Worm (Caenorhabditis elegans): Measurements from ENCODE around the gene catp-3.

DNA sequence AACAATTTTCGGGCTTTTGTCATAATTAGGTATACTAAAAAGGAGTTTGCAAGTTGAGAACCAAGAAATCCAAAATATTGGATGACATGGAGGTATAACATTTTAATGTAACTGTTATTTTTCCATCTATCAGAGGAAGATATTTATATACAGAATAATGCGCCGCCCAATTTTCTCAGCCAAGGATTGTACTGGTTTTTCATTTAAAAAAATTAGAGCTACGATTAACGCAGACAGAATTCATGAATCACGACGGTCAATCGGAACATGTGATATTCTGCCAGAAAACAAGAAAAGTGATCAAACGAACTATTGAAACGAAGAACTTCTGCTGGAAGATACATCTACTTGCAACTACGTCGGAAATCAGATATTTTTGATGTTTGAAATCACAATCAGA lies 22.4 kb downstream of the catp-3 start, which contains the start of gene str-145:
- no peak for TF ChIP-seq hrde-1 (tag; optimal IDR thresholded peaks at IDR 0.05; ENCODE audit: borderline replicate concordance)
- TF ChIP-seq unc-62 (GFP tag; optimal IDR thresholded peaks at IDR 0.05), result no peak
- no peak for TF ChIP-seq tbx-9 (tag; optimal IDR thresholded peaks at IDR 0.05; ENCODE audit: borderline replicate concordance)
- no peak for TF ChIP-seq pha-4 (tag; optimal IDR thresholded peaks at IDR 0.05)
- no peak for TF ChIP-seq C17E4.6 (GFP tag; IDR thresholded peaks at IDR 0.05)
- TF ChIP-seq chd-7 (tag; optimal IDR thresholded peaks at IDR 0.05), result no peak
